Fruit fly (Drosophila melanogaster): Measurements from ENCODE around the gene Tig.

dm6 chr2L:6385409-6385808, 37.7 kb downstream of the Tig start, which contains the start of gene Nepl6:
- TF ChIP-seq CG8159 (tag; optimal IDR thresholded peaks at IDR 0.05): no peak
- TF ChIP-seq Pif1B (GFP tag; optimal IDR thresholded peaks at IDR 0.05): no peak
- TF ChIP-seq CG13204 (GFP tag; optimal IDR thresholded peaks at IDR 0.05): no peak
- TF ChIP-seq fd96Ca (GFP tag; IDR thresholded peaks at IDR 0.05): no peak
- no peak for TF ChIP-seq CG8301 (tag; optimal IDR thresholded peaks at IDR 0.05)

Data from whole organism, pupa.